Fruit fly (Drosophila melanogaster) whole organism, embryonic: ENCODE measurements around the gene Tusp.

Experiments
- ATbp ChIP-seq: fragments of 200-800 bp; sonication (Bioruptor generic); optimal IDR thresholded peaks from 2 replicates; lab custom pipeline; 2017; ENCODE audit warnings: missing biosample characterization, mild to moderate bottlenecking, missing genetic modification characterization, missing genetic modification reagents
- Ada2b ChIP-seq: fragments of 200-800 bp; sonication (Bioruptor generic); IDR thresholded peaks from 2 replicates; pipeline ENCODE4 v1.3.6; 2022; ENCODE audit warnings: missing biosample characterization, missing genetic modification characterization
- Adf1 ChIP-seq: fragments of 200-800 bp; sonication (Bioruptor generic); IDR thresholded peaks from 2 replicates; pipeline ENCODE4 v1.3.6; 2022; ENCODE audit warnings: missing biosample characterization, missing genetic modification characterization
- Antp ChIP-seq: fragments of 200-800 bp; sonication (Bioruptor generic); optimal IDR thresholded peaks from 3 replicates; lab custom pipeline; 2016; ENCODE audit warnings: missing biosample characterization, missing genetic modification characterization
- Atf6 ChIP-seq: fragments of 200-800 bp; sonication (Bioruptor generic); IDR thresholded peaks from 2 replicates; pipeline ENCODE4 v1.3.6; 2022; ENCODE audit warnings: missing biosample characterization, missing genetic modification characterization
- Bgb ChIP-seq: fragments of 200-800 bp; sonication (Bioruptor generic); IDR thresholded peaks from 2 replicates; pipeline ENCODE4 v1.3.6; 2022; ENCODE audit warnings: missing biosample characterization, missing genetic modification characterization; ENCODE audit not compliant: partially characterized antibody
- Bteb2 ChIP-seq: fragments of 200-800 bp; sonication (Bioruptor generic); optimal IDR thresholded peaks from 2 replicates; lab custom pipeline; 2016; ENCODE audit warnings: missing biosample characterization, missing genetic modification characterization
- CG11456 ChIP-seq: fragments of 200-800 bp; sonication (Bioruptor generic); IDR thresholded peaks from 3 replicates; pipeline ENCODE4 v1.3.6; 2022; ENCODE audit warnings: missing biosample characterization, missing genetic modification characterization
- CG12219 ChIP-seq: fragments of 200-800 bp; sonication (Bioruptor generic); optimal IDR thresholded peaks from 3 replicates; lab custom pipeline; 2018; ENCODE audit warnings: missing biosample characterization, mild to moderate bottlenecking, missing genetic modification characterization
- CG1233 ChIP-seq: fragments of 200-800 bp; sonication (Bioruptor generic); optimal IDR thresholded peaks from 4 replicates; lab custom pipeline; 2018; ENCODE audit warnings: missing biosample characterization, mild to moderate bottlenecking, missing genetic modification characterization
- CG14014 ChIP-seq: fragments of 200-800 bp; sonication (Bioruptor generic); IDR thresholded peaks from 2 replicates; pipeline ENCODE4 v1.3.6; 2022; ENCODE audit warnings: missing biosample characterization, missing genetic modification characterization
- CG18011 ChIP-seq: fragments of 200-800 bp; sonication (Bioruptor generic); optimal IDR thresholded peaks from 2 replicates; lab custom pipeline; 2017; ENCODE audit warnings: missing biosample characterization, missing genetic modification characterization, mild to moderate bottlenecking, moderate library complexity, missing genotype
- CG2199 ChIP-seq: fragments of 200-800 bp; sonication (Bioruptor generic); IDR thresholded peaks from 3 replicates; pipeline ENCODE4 v1.3.6; 2022; ENCODE audit warnings: missing biosample characterization, missing genetic modification characterization
- CG2202 ChIP-seq: fragments of 200-800 bp; sonication (Bioruptor generic); optimal IDR thresholded peaks from 2 replicates; lab custom pipeline; 2018; ENCODE audit warnings: missing biosample characterization, mild to moderate bottlenecking, missing genetic modification characterization
- CG33213 ChIP-seq: fragments of 200-800 bp; sonication (Bioruptor generic); optimal IDR thresholded peaks from 3 replicates; lab custom pipeline; 2016; ENCODE audit warnings: missing biosample characterization, missing genetic modification characterization
- CG9437 ChIP-seq: fragments of 200-800 bp; sonication (Bioruptor generic); optimal IDR thresholded peaks from 2 replicates; lab custom pipeline; 2018; ENCODE audit warnings: missing biosample characterization, mild to moderate bottlenecking, missing genetic modification characterization
- CTCF ChIP-seq: fragments of 200-800 bp; sonication (Bioruptor generic); optimal IDR thresholded peaks from 2 replicates; lab custom pipeline; 2017; ENCODE audit warnings: missing biosample characterization, mild to moderate bottlenecking, missing genetic modification characterization, moderate library complexity
- Dad ChIP-seq: fragments of 200-800 bp; sonication (Bioruptor generic); optimal IDR thresholded peaks from 3 replicates; lab custom pipeline; 2016; ENCODE audit warnings: missing biosample characterization, missing genetic modification characterization
- Doc3 ChIP-seq: fragments of 200-800 bp; sonication (Bioruptor generic); IDR thresholded peaks from 3 replicates; pipeline ENCODE4 v1.3.6; 2022; ENCODE audit warnings: missing biosample characterization, missing genetic modification characterization; ENCODE audit not compliant: partially characterized antibody
- Dp ChIP-seq: fragments of 200-800 bp; sonication (Bioruptor generic); optimal IDR thresholded peaks from 2 replicates; lab custom pipeline; 2018; ENCODE audit warnings: missing biosample characterization, mild to moderate bottlenecking, missing genetic modification characterization, moderate library complexity
- Drgx ChIP-seq: fragments of 200-800 bp; sonication (Bioruptor generic); IDR thresholded peaks from 2 replicates; pipeline ENCODE4 v1.3.6; 2022; ENCODE audit warnings: missing biosample characterization, missing genetic modification characterization
- E2f2 ChIP-seq: fragments of 200-800 bp; sonication (Bioruptor generic); IDR thresholded peaks from 2 replicates; pipeline ENCODE4 v1.3.6; 2022; ENCODE audit warnings: missing biosample characterization, missing genetic modification characterization
- Ets65A ChIP-seq: fragments of 200-800 bp; sonication (Bioruptor generic); peaks from one replicate; lab custom pipeline; 2016; ENCODE audit warnings: missing biosample characterization, missing genetic modification characterization
- Gug ChIP-seq: fragments of 200-800 bp; sonication (Bioruptor generic); IDR thresholded peaks from 4 replicates; pipeline ENCODE4 v1.3.6; 2022; ENCODE audit warnings: missing biosample characterization, missing genetic modification characterization
- H15 ChIP-seq: fragments of 200-800 bp; sonication (Bioruptor generic); IDR thresholded peaks from 3 replicates; pipeline ENCODE4 v1.3.6; 2022; ENCODE audit warnings: missing biosample characterization, missing genetic modification characterization
- H2.0 ChIP-seq: fragments of 200-800 bp; sonication (Bioruptor generic); IDR thresholded peaks from 2 replicates; pipeline ENCODE4 v1.3.6; 2022; ENCODE audit warnings: missing biosample characterization, missing genetic modification characterization
- HHEX ChIP-seq: fragments of 200-800 bp; sonication (Bioruptor generic); optimal IDR thresholded peaks from 3 replicates; lab custom pipeline; 2017; ENCODE audit warnings: missing biosample characterization, mild to moderate bottlenecking, missing genetic modification characterization, missing genetic modification reagents
- Hsf ChIP-seq: fragments of 200-800 bp; sonication (Bioruptor generic); optimal IDR thresholded peaks from 3 replicates; lab custom pipeline; 2016; ENCODE audit warnings: missing biosample characterization, missing genetic modification characterization
- Lhr ChIP-seq: fragments of 200-800 bp; sonication (Bioruptor generic); optimal IDR thresholded peaks from 3 replicates; lab custom pipeline; 2017; ENCODE audit warnings: mild to moderate bottlenecking, missing biosample characterization, missing genetic modification reagents, missing genetic modification characterization
- MBD-R2 ChIP-seq: fragments of 200-800 bp; sonication (Bioruptor generic); IDR thresholded peaks from 2 replicates; pipeline ENCODE4 v1.3.6; 2022; ENCODE audit warnings: missing biosample characterization, missing genetic modification characterization
- Mad ChIP-seq: fragments of 200-800 bp; sonication (Bioruptor generic); optimal IDR thresholded peaks from 2 replicates; lab custom pipeline; 2016; ENCODE audit warnings: missing biosample characterization, missing genetic modification characterization
- Myb ChIP-seq: fragments of 200-800 bp; sonication (Bioruptor generic); optimal IDR thresholded peaks from 2 replicates; lab custom pipeline; 2016; ENCODE audit warnings: missing biosample characterization, missing genetic modification characterization
- Nf-YA ChIP-seq: fragments of 200-800 bp; sonication (Bioruptor generic); IDR thresholded peaks from 2 replicates; pipeline ENCODE4 v1.3.6; 2022; ENCODE audit warnings: missing biosample characterization, missing genetic modification characterization
- Sry-β ChIP-seq: fragments of 200-800 bp; sonication (Bioruptor generic); optimal IDR thresholded peaks from 2 replicates; lab custom pipeline; 2018; ENCODE audit warnings: missing biosample characterization, mild to moderate bottlenecking, missing genetic modification characterization, moderate library complexity
- YL-1 ChIP-seq: fragments of 200-800 bp; sonication (Bioruptor generic); optimal IDR thresholded peaks from 3 replicates; lab custom pipeline; 2017; ENCODE audit warnings: missing biosample characterization, mild to moderate bottlenecking, missing genetic modification characterization
- amos ChIP-seq: fragments of 200-800 bp; sonication (Bioruptor generic); IDR thresholded peaks from 2 replicates; pipeline ENCODE4 v1.3.6; 2022; ENCODE audit warnings: missing biosample characterization, missing genetic modification characterization; ENCODE audit not compliant: partially characterized antibody
- ase ChIP-seq: fragments of 200-800 bp; sonication (Bioruptor generic); IDR thresholded peaks from 3 replicates; pipeline ENCODE4 v1.3.6; 2022; ENCODE audit warnings: missing biosample characterization, missing genetic modification characterization
- ash1 ChIP-seq: fragments of 200-800 bp; sonication (Bioruptor generic); optimal IDR thresholded peaks from 2 replicates; lab custom pipeline; 2018; ENCODE audit warnings: missing biosample characterization, mild to moderate bottlenecking, missing genetic modification characterization
- bsh ChIP-seq, 2 experiments: fragments of 200-800 bp; sonication (Bioruptor generic); optimal IDR thresholded peaks; 2 replicates each; lab custom pipeline; 2017 to 2018; ENCODE audit warnings: mild to moderate bottlenecking in 2 of 2, missing biosample characterization in 2 of 2, missing genetic modification characterization in 2 of 2, moderate library complexity in 1 of 2
- chinmo ChIP-seq: fragments of 200-800 bp; sonication (Bioruptor generic); IDR thresholded peaks from 4 replicates; pipeline ENCODE4 v1.3.6; 2022; ENCODE audit warnings: missing biosample characterization, missing genetic modification characterization; ENCODE audit not compliant: partially characterized antibody
- dimm ChIP-seq: fragments of 200-800 bp; sonication (Bioruptor generic); IDR thresholded peaks from 2 replicates; pipeline ENCODE4 v1.3.6; 2022; ENCODE audit warnings: missing biosample characterization, missing genetic modification characterization
- inv ChIP-seq: fragments of 200-800 bp; sonication (Bioruptor generic); IDR thresholded peaks from 2 replicates; pipeline ENCODE4 v1.3.6; 2022; ENCODE audit warnings: missing biosample characterization, missing genetic modification characterization; ENCODE audit not compliant: partially characterized antibody
- ken ChIP-seq: fragments of 200-800 bp; sonication (Bioruptor generic); IDR thresholded peaks from 3 replicates; pipeline ENCODE4 v1.3.6; 2022; ENCODE audit warnings: missing biosample characterization, missing genetic modification characterization
- nerfin-2 ChIP-seq: fragments of 200-800 bp; sonication (Bioruptor generic); IDR thresholded peaks from 2 replicates; pipeline ENCODE4 v1.3.6; 2022; ENCODE audit warnings: missing biosample characterization, missing genetic modification characterization; ENCODE audit not compliant: partially characterized antibody
- pzg ChIP-seq: fragments of 200-800 bp; sonication (Bioruptor generic); optimal IDR thresholded peaks from 3 replicates; lab custom pipeline; 2018; ENCODE audit warnings: missing biosample characterization, mild to moderate bottlenecking, missing genetic modification characterization, moderate library complexity
- tin ChIP-seq: fragments of 200-800 bp; sonication (Bioruptor generic); optimal IDR thresholded peaks from 3 replicates; lab custom pipeline; 2016; ENCODE audit warnings: missing biosample characterization, missing genetic modification characterization
- trem ChIP-seq: fragments of 200-800 bp; optimal IDR thresholded peaks from 3 replicates; lab custom pipeline; 2019; ENCODE audit warnings: missing biosample characterization, mild to moderate bottlenecking, missing genetic modification characterization, moderate library complexity

Gene Tusp

DNA sequence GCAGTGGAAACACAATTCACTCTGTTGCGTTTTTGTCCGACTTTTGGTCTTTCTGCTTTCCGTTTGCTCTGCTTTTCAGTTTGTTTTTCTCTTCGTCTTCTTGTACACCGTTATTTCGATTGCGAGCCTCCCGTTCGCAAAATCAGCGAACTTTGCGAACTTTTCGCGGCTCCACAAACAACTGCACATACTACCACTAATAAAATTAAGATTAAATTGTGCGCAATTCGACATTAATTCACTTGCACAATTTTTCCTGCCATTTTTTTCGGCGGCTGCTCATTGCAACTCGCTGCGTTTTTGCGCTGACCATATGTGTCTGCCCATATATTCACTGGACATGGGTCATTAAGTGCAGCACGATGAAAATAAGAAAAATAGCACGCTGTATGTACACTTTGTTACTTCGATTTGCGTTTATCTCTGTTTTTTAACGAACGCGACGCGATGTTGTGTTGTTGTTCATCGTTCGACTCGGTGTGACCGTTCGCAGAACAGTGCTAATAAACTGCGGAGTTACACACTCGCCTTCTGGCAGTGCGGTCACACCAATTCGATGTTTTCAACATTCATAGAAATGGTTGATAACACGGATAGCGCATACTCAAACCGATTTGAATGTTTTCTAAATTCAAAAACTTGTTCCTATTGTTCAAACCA lies 48.9 kb upstream of the Tusp start, which contains the start of gene Klp98A (continued):
- TF ChIP-seq bsh (GFP tag; optimal IDR thresholded peaks at IDR 0.05; lab: Kevin White, UChicago) (peak in 1 of 2 experiments; percentile 15), Doc3 (GFP tag; lab: Robert Waterston, UW) (no peak), CG2202 (no peak), CG33213 (GFP tag; lab: Kevin White, UChicago) (peak; percentile 81), YL-1 (GFP tag; lab: Kevin White, UChicago) (peak; percentile 55), trem (peak; percentile 77)

- TF ChIP-seq CG14014 (no peak), H2.0 (GFP tag; lab: Robert Waterston, UW) (no peak), Myb (GFP tag; lab: Kevin White, UChicago) (peak; percentile 63), amos (GFP tag; lab: Robert Waterston, UW) (no peak), Gug (GFP tag; lab: Robert Waterston, UW) (no peak), H15 (GFP tag; lab: Robert Waterston, UW) (0 out of 3 replicates have a peak, but pooled peaks have one; percentile 9), Nf-YA (GFP tag; lab: Robert Waterston, UW) (0 out of 2 replicates have a peak, but pooled peaks have one; percentile 13), CG2199 (GFP tag; lab: Robert Waterston, UW) (0 out of 3 replicates have a peak, but pooled peaks have one; percentile 39), CG11456 (GFP tag; lab: Robert Waterston, UW) (0 out of 3 replicates have a peak, but pooled peaks have one; percentile 32), chinmo (GFP tag; lab: Robert Waterston, UW) (0 out of 4 replicates have a peak, but pooled peaks have one; percentile 45), MBD-R2 (GFP tag; lab: Robert Waterston, UW) (peak; percentile 32; the same call in 1 of the 2 replicates), Ada2b (GFP tag; lab: Robert Waterston, UW) (no peak), Dad (GFP tag; lab: Kevin White, UChicago) (no peak), CG1233 (GFP tag; lab: Kevin White, UChicago) (no peak), Mad (GFP tag; lab: Kevin White, UChicago) (no peak), inv (GFP tag; lab: Robert Waterston, UW) (no peak), Antp (GFP tag; lab: Kevin White, UChicago) (no peak), CG18011 (GFP tag; lab: Kevin White, UChicago) (peak; percentile 96), ash1 (no peak), dimm (GFP tag; lab: Robert Waterston, UW) (no peak), CG12219 (GFP tag; lab: Kevin White, UChicago) (no peak), Sry-β (no peak), pzg (peak; percentile 14), CTCF (GFP tag; lab: Kevin White, UChicago) (peak; percentile 9), Adf1 (peak; percentile 24; the same call in 1 of the 2 replicates), E2f2 (GFP tag; lab: Robert Waterston, UW) (peak; percentile 86), Drgx (peak; percentile 57), Lhr (GFP tag; lab: Kevin White, UChicago) (no peak), nerfin-2 (GFP tag; lab: Robert Waterston, UW) (peak; percentile 20; the same call in 1 of the 2 replicates), Atf6 (no peak), tin (no peak), Ets65A (GFP tag; lab: Kevin White, UChicago) (peak; percentile 42), ase (GFP tag; lab: Robert Waterston, UW) (no peak), Dp (GFP tag; lab: Kevin White, UChicago) (peak; percentile 72), CG9437 (GFP tag; lab: Kevin White, UChicago) (no peak), Hsf (GFP tag; lab: Kevin White, UChicago) (no peak), Bteb2 (GFP tag; lab: Kevin White, UChicago) (no peak), ATbp (GFP tag; lab: Kevin White, UChicago) (no peak), HHEX (GFP tag; lab: Kevin White, UChicago) (no peak), Bgb (GFP tag; lab: Robert Waterston, UW) (peak; percentile 9; the same call in 1 of the 2 replicates), ken (0 out of 3 replicates have a peak, but pooled peaks have one; percentile 27)
Measured at dm6 chr3R:27561114-27561513, 46.6 kb upstream of the Tusp start, which contains the start of gene CG5646. CG5646 (minus strand) TSS chr3R:27561319.
